Fruit fly (Drosophila melanogaster): Measurements from ENCODE around the gene CG15201.

DNA sequence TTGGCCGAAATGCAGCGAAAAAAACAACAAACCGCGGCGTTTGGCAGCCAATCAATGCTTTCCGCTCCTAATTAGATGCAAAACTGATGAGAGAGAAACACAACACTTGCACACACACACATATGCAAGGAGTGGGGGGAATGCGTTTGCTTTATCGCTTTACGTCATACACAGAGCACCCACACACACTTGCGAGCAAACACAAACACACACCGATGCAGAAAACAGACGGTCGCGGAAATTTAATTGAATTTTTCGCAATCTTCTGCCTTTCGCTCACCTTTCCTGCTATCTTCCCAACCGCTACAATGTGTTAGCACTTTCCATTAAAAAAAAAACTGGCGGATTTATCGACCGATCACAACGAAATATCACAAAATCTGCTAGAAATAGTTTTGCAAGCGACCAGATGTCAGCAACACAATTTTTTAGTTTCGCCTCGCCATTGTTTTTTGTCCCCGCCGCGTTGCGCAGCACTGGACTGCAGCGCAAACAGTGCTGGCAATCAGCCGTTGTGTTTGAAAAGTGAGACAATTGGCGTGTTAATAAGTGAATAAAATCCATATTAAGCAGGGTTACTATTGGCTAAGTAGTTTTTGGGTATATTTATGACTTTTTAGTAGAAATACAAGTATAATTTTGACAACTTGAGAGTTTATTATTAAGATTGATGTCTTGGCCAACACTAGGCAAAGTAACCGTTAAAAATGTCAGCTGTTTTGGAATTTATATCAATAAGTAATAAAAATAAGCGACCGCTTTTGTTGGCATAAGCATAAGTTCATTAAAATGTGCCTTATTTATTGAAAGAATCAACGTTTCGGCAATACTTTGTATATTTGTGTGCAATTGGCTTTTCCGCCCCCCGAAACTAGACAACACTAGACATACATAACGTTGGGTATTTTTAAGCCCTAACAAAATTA, 7.1 kb upstream of the CG15201 start, which contains the start of gene Klp10A:
- TF ChIP-seq h (optimal IDR thresholded peaks at IDR 0.05) (no peak), psq (optimal IDR thresholded peaks at IDR 0.05) (no peak)

All from Kc167 (cell line).